Fruit fly (Drosophila melanogaster): Measurements from ENCODE around the gene DopEcR.

DopEcR gene

DNA sequence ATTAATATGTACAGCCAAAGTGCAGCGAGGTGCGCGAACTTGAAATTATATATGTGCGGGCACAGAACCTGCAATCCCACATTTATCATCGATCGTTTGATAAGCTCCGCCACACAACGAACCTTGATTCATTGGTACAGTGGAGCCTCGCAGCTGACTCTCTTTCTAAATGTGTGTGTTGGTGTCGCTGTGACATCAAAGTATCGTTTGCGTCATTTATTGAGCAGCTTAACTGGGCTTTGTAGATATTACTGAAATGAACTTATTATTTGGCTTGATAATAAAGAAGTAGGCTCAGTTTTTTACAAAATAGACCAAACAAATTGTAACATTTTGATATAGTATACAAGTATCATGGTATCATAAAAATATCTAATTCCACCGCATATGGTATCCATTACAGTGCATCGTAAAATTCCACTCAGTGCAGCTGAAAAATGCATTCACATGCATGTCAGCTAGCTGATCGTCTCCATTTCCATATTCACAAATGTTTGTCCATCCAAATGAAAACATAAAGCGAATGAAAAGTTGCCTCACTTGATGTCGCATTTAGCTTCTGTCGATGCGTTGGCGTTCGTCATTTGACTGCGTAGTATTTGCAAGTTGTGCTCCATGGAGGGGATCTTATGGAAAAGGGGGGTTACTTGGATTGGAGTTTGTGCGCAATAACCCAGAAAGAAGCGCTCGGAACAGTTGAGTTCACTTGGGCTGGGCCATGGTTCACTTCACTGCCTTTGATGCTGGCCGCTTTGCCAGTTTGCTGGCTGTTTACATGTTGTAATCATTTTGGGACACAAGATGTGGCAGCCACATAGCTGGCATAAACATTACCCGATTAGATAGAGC is 31.1 kb upstream of the DopEcR start:
- TF ChIP-seq Sin3A (optimal IDR thresholded peaks at IDR 0.05): no peak
- TF ChIP-seq ttk (optimal IDR thresholded peaks at IDR 0.05): no peak
- no peak for TF ChIP-seq psq (optimal IDR thresholded peaks at IDR 0.05)
- no peak for TF ChIP-seq h (optimal IDR thresholded peaks at IDR 0.05)
- no peak for TF ChIP-seq insv (optimal IDR thresholded peaks at IDR 0.05)
- no peak for TF ChIP-seq Myc (optimal IDR thresholded peaks at IDR 0.05)

DNA sequence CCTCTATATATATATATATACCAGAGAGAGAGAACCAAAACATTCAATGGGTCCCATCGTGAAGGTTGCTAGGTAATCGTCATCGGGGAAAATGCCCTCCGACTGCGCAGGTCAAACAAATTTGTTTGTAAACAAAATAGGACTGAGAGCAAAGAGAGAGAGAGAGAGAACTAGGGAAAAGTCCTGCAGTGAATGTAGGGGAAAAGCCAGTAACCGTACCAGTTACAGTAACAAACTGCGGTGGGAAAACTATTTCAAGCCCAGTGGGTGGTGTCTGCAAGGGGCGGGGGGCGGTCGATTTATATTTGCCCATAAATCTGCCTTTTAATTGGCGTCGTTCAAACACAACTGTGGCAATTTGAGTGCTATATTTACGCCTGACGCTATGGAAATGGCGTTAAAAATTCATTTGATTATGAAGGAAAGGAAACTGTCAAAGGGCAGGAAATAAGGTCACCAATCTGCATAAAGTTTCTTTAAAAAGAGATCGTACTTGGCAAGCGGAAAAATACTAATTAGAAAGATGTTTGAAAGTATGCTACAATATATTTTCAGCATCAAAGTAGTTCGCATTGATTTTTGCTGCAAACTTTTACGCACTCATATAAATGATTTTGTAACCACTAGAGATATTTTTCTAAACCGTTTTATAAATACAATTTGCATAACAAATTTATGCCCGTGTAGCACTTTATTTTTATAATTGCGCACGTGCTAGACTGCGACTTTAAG is 29.9 kb upstream of the DopEcR start:
- TF ChIP-seq h (optimal IDR thresholded peaks at IDR 0.05): no peak
- TF ChIP-seq Myc (optimal IDR thresholded peaks at IDR 0.05): no peak
- TF ChIP-seq insv (optimal IDR thresholded peaks at IDR 0.05): no peak
- TF ChIP-seq Sin3A (optimal IDR thresholded peaks at IDR 0.05): no peak

DNA sequence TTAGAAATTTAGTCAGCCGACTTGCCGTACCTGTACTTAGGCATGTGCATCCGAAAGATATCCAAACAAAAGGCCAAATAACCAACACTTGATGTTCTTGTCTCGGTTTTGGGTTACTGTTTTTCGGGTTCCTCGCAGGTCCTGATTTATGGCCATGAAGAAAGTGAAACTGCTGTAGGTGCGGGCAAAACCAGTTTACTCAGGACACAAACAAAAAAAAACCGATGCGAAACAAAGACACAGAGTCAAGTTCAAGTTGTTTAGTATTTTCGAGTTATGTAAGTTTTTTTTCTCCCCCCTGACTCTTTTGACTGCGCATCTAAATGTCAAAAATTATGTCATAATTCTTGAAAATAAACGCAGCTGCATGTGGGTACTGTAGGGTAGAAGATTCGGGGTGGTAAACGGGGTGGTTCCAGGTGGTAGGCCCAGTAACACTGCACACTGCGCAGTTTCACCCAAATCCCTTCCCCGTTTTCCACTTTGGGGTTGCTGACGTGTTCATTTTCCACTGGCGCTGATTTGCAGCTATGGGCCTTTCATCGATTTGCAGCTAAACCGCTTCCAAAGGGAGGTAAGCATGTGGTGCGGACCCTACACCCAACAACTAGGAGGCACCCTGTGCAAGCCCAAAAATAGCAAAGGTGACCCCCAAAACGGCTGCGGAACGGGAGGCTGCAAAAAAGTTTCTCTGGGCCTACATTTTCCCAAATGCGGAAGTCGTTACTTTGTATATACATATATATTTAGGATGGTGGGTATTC is 29.1 kb upstream of the DopEcR start:
- TF ChIP-seq h (optimal IDR thresholded peaks at IDR 0.05) (no peak), Myc (optimal IDR thresholded peaks at IDR 0.05) (no peak), insv (optimal IDR thresholded peaks at IDR 0.05) (no peak), Sin3A (optimal IDR thresholded peaks at IDR 0.05) (no peak), psq (optimal IDR thresholded peaks at IDR 0.05) (no peak), ttk (optimal IDR thresholded peaks at IDR 0.05) (no peak)

DNA sequence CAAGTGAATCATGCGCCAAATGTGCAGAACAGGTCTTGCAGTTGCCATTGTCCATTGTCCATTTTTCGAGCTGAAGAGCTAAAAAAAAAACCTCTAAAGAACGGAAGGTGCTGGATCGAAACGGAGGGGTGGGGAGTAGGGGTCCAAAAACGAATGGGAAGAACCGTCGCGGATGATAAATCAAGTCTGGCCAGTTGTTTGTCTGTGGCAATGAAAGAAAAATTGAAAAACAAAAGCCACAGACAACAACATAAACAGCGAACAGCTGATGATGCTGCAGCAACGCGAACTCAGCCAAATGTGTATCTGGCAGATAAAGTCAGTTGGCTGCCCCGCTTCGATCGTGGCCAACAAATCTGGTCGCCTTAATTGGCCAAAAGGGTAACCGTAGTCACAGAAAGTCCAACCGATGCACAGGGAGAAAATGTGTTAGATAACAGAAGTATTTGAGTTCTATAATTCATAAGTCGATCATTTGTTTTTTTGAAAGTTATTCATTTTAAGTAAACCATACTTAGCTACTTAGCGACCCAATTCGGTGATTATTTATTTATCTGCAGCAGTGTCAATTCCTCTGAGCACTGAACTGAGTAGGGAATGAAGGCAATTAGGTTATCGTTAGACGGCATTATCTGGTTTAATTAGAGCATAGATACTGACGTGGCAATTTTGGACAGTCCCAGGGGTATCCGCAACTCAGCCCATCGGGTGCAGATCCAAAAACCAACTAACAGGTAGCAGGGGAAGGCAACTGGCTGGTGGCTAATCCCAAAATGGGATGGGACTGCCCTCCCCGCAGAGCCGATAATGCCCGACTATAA is 28.3 kb upstream of the DopEcR start:
- TF ChIP-seq insv (optimal IDR thresholded peaks at IDR 0.05): no peak
- TF ChIP-seq psq (optimal IDR thresholded peaks at IDR 0.05): no peak
- TF ChIP-seq Myc (optimal IDR thresholded peaks at IDR 0.05): no peak
- no peak for TF ChIP-seq Sin3A (optimal IDR thresholded peaks at IDR 0.05)
- TF ChIP-seq ttk (optimal IDR thresholded peaks at IDR 0.05): no peak
- no peak for TF ChIP-seq h (optimal IDR thresholded peaks at IDR 0.05)

DNA sequence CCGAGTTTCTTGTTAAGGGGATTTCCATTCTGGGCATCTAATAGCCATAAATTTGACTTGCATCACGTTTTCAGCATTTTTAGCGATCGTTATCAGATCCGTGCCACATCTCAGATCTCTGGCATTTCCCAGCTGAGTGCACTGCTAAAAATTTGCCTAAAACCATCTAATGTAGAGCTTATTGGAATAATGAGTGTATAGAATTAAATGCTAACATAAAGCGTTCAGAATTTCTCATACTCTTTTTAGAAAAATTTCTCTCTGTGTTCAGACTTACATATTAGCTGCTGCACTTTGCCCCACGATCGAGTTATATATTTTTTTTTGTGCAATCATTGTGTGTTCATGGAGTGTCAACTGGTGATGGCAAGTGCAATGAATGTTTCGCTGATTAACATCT is 27.6 kb upstream of the DopEcR start:
- TF ChIP-seq psq (optimal IDR thresholded peaks at IDR 0.05) (no peak), Myc (optimal IDR thresholded peaks at IDR 0.05) (no peak), Sin3A (optimal IDR thresholded peaks at IDR 0.05) (no peak), h (optimal IDR thresholded peaks at IDR 0.05) (no peak), insv (optimal IDR thresholded peaks at IDR 0.05) (no peak), ttk (optimal IDR thresholded peaks at IDR 0.05) (no peak)

DNA sequence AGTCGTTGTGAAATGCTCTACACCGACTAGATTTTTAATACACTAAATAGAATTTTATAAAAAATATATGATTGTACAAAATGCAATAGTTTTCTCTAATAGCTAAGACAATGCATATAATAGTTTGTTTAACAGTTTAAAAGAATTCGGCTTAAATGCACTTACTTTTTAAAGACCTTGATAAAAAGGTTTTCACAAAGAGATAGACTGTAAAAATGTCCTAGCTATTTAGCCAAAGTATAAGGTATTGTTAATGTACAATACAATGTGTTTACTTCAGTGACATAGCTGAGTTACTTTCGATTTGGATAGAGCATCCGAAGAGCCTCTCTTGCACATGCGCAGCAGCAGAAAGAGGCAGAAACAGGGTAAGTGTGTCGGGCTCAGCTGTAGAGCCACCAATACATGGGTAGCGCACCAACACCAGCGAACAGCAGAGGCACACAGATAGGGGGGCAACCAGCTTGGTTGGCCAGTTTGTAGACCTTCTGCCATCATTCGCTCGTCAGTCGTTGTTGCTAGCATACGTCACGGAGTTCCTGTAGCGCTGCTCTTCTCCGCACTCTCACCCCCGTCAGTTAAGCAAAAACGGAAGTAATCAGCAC is 26.6 kb upstream of the DopEcR start, which contains the start of gene TP53INP:
Gene TP53INP (plus strand): TSS at position 291 of the 605 bp plus-strand sequence.
- TF ChIP-seq Sin3A (optimal IDR thresholded peaks at IDR 0.05): no peak
- TF ChIP-seq Myc (optimal IDR thresholded peaks at IDR 0.05): no peak
- TF ChIP-seq insv (optimal IDR thresholded peaks at IDR 0.05): no peak
- TF ChIP-seq h (optimal IDR thresholded peaks at IDR 0.05): no peak
- TF ChIP-seq psq (optimal IDR thresholded peaks at IDR 0.05): no peak
- no peak for TF ChIP-seq ttk (optimal IDR thresholded peaks at IDR 0.05)

DNA sequence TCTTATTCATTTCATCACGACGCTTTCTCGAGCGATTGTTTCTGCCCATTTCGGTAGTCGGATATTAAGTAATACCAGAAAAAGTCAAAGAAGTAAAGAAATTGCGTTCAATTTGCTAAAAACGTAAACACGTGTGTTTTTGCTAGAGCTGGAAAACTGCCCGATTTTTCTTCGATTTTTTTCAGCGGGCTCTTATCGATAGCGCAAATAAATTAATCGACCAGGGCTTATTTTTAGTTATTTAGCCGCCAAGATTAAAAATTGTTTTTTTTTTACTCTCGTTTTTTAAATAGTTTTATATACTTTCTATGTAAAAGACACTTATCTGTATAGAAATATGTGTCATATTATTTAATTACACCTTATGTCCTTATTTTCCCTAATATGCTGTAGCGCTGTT is 25.7 kb upstream of the DopEcR start, which contains the start of gene CG15019:
Gene CG15019 (minus strand): TSS at position 138 of the 400 bp plus-strand sequence.
- TF ChIP-seq insv (optimal IDR thresholded peaks at IDR 0.05) (no peak), ttk (optimal IDR thresholded peaks at IDR 0.05) (no peak), Sin3A (optimal IDR thresholded peaks at IDR 0.05) (no peak), psq (optimal IDR thresholded peaks at IDR 0.05) (no peak), Myc (optimal IDR thresholded peaks at IDR 0.05) (no peak), h (optimal IDR thresholded peaks at IDR 0.05) (no peak)

DNA sequence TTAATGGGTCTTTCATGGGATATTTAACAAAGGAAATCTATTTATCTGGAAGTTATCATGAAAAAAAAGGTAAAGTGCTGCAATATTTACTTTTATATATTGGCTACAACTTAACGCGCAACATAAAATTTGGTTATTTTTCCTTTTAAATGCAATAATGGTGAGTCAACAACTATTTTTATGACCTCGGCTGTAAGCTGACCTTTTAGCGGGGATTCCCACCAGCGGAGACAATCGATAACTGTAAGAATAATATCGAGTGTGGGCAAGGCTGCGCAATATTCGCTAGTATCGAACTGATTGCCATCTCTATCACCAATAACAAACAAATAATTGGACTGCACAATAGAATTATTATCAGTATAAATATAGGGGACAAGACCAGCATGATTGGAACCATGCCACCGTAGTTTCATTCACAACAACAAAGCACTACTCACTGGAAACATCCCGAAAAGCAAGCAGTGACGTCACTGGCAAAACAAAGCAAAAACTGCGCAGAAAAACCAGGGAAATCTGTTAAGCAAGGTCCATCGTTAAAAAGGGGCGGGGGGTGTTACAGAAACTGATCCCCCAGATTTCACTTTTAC is 23.1 kb upstream of the DopEcR start, which contains the start of gene Syx17:
Gene Syx17 (plus strand): TSS at position 308 of the 590 bp plus-strand sequence.
- TF ChIP-seq insv (optimal IDR thresholded peaks at IDR 0.05) (no peak), Myc (optimal IDR thresholded peaks at IDR 0.05) (no peak), Sin3A (optimal IDR thresholded peaks at IDR 0.05) (no peak), h (optimal IDR thresholded peaks at IDR 0.05) (no peak), psq (optimal IDR thresholded peaks at IDR 0.05) (no peak), ttk (optimal IDR thresholded peaks at IDR 0.05) (no peak)

DNA sequence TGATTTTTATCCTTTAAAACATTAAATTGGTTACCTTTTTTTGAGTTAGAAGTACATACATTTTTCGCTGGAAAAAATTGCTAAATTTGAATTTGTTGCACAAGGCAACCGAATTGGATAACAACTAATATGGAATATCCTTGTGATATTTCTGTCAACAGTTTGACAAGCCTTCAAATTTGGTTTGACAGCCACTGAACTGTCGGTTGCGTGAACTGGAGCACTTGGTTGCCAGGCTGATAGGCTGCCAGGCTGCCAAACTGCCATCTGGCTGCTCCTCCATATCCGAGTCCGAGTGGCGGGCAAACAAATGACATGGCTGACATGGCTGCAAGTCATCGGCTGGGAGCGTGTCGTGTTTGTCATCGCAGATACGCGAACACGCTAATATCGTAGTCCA is 21.1 kb upstream of the DopEcR start:
- no peak for TF ChIP-seq ttk (optimal IDR thresholded peaks at IDR 0.05)
- no peak for TF ChIP-seq Sin3A (optimal IDR thresholded peaks at IDR 0.05)
- TF ChIP-seq insv (optimal IDR thresholded peaks at IDR 0.05): no peak
- no peak for TF ChIP-seq Myc (optimal IDR thresholded peaks at IDR 0.05)
- no peak for TF ChIP-seq psq (optimal IDR thresholded peaks at IDR 0.05)
- no peak for TF ChIP-seq h (optimal IDR thresholded peaks at IDR 0.05)

DNA sequence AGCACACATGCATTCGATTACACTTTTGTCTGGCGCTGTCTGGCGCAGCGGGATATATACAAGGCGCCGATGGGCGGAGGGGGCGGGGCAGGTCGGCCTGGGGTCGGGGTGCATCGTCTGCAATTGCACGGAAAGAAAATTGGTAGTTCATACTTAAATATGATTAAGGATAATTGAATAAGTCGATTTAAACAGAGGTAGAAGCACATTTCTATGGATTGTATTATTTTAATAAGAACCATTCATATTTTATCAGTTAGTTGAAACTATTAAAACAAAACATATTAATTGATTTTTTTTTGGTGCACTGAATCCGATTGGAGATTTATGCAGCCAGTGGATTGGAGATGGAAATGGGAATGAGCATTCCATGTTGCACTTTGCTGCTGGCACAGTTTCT is 19.7 kb upstream of the DopEcR start:
- TF ChIP-seq h (optimal IDR thresholded peaks at IDR 0.05): no peak
- TF ChIP-seq psq (optimal IDR thresholded peaks at IDR 0.05): no peak
- TF ChIP-seq Sin3A (optimal IDR thresholded peaks at IDR 0.05): no peak
- TF ChIP-seq Myc (optimal IDR thresholded peaks at IDR 0.05): no peak

Measured in Kc167 (cell line).